Worm (Caenorhabditis elegans): ENCODE results near the gene T05D4.5.

- no peak for TF ChIP-seq ref-1 (GFP tag; conservative IDR thresholded peaks at IDR 0.05)
- TF ChIP-seq med-1 (GFP tag; optimal IDR thresholded peaks at IDR 0.05; ENCODE audit: insufficient read depth): no peak
- no peak for TF ChIP-seq klf-2 (GFP tag; conservative IDR thresholded peaks at IDR 0.05)
Measured at ce11 chrIII:13563583-13563982, 17.1 kb upstream of the T05D4.5 start.
